Fruit fly (Drosophila melanogaster): ENCODE results near the gene TBC1D16.

TBC1D16 gene

dm6 chr2L:10395035-10395434, 40.4 kb downstream of the TBC1D16 start:
- TF ChIP-seq rgr (GFP tag; optimal IDR thresholded peaks at IDR 0.05) (no peak), Myc (optimal IDR thresholded peaks at IDR 0.05) (no peak), Hnf4 (GFP tag; optimal IDR thresholded peaks at IDR 0.05) (no peak), tai (GFP tag; optimal IDR thresholded peaks at IDR 0.05) (peak; percentile 31)

- TF ChIP-seq Sp1 (GFP tag; optimal IDR thresholded peaks at IDR 0.05): no peak
- no peak for TF ChIP-seq Vsx2 (GFP tag; optimal IDR thresholded peaks at IDR 0.05; ENCODE audit: partially characterized antibody)
- TF ChIP-seq foxo (GFP tag; optimal IDR thresholded peaks at IDR 0.05): no peak
- no peak for TF ChIP-seq lola (GFP tag; optimal IDR thresholded peaks at IDR 0.05)
- TF ChIP-seq OdsH (GFP tag; optimal IDR thresholded peaks at IDR 0.05): no peak
- TF ChIP-seq HLH106 (tag; optimal IDR thresholded peaks at IDR 0.05): no peak
- no peak for TF ChIP-seq Mio (GFP tag; optimal IDR thresholded peaks at IDR 0.05)
- no peak for TF ChIP-seq rgr (GFP tag; optimal IDR thresholded peaks at IDR 0.05)
- no peak for TF ChIP-seq sage (GFP tag; optimal IDR thresholded peaks at IDR 0.05)
- TF ChIP-seq Hnf4 (GFP tag; optimal IDR thresholded peaks at IDR 0.05): no peak
- TF ChIP-seq dsf (GFP tag; optimal IDR thresholded peaks at IDR 0.05; ENCODE audit: borderline replicate concordance): no peak
- TF ChIP-seq usp (GFP tag; optimal IDR thresholded peaks at IDR 0.05): no peak
- TF ChIP-seq sv (GFP tag; optimal IDR thresholded peaks at IDR 0.05): no peak
- no peak for TF ChIP-seq br (GFP tag; optimal IDR thresholded peaks at IDR 0.05)
- TF ChIP-seq brk (GFP tag; optimal IDR thresholded peaks at IDR 0.05): no peak
- TF ChIP-seq Jra (GFP tag; optimal IDR thresholded peaks at IDR 0.05): no peak
- no peak for TF ChIP-seq Abd-B (GFP tag; optimal IDR thresholded peaks at IDR 0.05)
- no peak for TF ChIP-seq CG32264 (GFP tag; optimal IDR thresholded peaks at IDR 0.05)
- no peak for TF ChIP-seq Rel (GFP tag; optimal IDR thresholded peaks at IDR 0.05)
- no peak for TF ChIP-seq Rel (tag; optimal IDR thresholded peaks at IDR 0.05)
These were observed 42.0 kb downstream of the TBC1D16 start for dm6 chr2L:10393467-10393866.

dm6 chr2L:10387869-10388726, 47.4 kb downstream of the TBC1D16 start, which contains the start of gene da:
Gene da (plus strand): TSS chr2L:10388105.
- TF ChIP-seq lola (GFP tag; optimal IDR thresholded peaks at IDR 0.05): peak; percentile 69
- TF ChIP-seq brk (GFP tag; optimal IDR thresholded peaks at IDR 0.05): no peak
- peak; percentile 8 for TF ChIP-seq psq (GFP tag; optimal IDR thresholded peaks at IDR 0.05)
- no peak for TF ChIP-seq GATAd (GFP tag; optimal IDR thresholded peaks at IDR 0.05)
- peak; percentile 55 for TF ChIP-seq rgr (GFP tag; optimal IDR thresholded peaks at IDR 0.05)
- peak; percentile 33 for TF ChIP-seq ey (GFP tag; optimal IDR thresholded peaks at IDR 0.05)
- no peak for TF ChIP-seq Rel (GFP tag; optimal IDR thresholded peaks at IDR 0.05)
- TF ChIP-seq Rel (tag; optimal IDR thresholded peaks at IDR 0.05): peak; percentile 39
- peak; percentile 64 for TF ChIP-seq woc (GFP tag; optimal IDR thresholded peaks at IDR 0.05)
- TF ChIP-seq dmrt93B (GFP tag; optimal IDR thresholded peaks at IDR 0.05): no peak
- TF ChIP-seq pan (optimal IDR thresholded peaks at IDR 0.05): no peak
- peak; percentile 61 for TF ChIP-seq HLH106 (tag; optimal IDR thresholded peaks at IDR 0.05)
- peak; percentile 31 for TF ChIP-seq sage (GFP tag; optimal IDR thresholded peaks at IDR 0.05)
- no peak for TF ChIP-seq CrebA (GFP tag; optimal IDR thresholded peaks at IDR 0.05; ENCODE audit: borderline replicate concordance)
- TF ChIP-seq Jra (GFP tag; optimal IDR thresholded peaks at IDR 0.05): peak; percentile 56
- no peak for TF ChIP-seq Myc (optimal IDR thresholded peaks at IDR 0.05)
- no peak for TF ChIP-seq dl (GFP tag; optimal IDR thresholded peaks at IDR 0.05; ENCODE audit: insufficient read depth in 1 of 2, partially characterized antibody in 2 of 2)
- TF ChIP-seq Abd-B (GFP tag; optimal IDR thresholded peaks at IDR 0.05): no peak
- TF ChIP-seq br (GFP tag; optimal IDR thresholded peaks at IDR 0.05): no peak
- no peak for TF ChIP-seq OdsH (GFP tag; optimal IDR thresholded peaks at IDR 0.05)
- peak in 1 of 2 experiments; percentile 24 for TF ChIP-seq foxo (GFP tag; optimal IDR thresholded peaks at IDR 0.05)
- TF ChIP-seq Dif (GFP tag; optimal IDR thresholded peaks at IDR 0.05; ENCODE audit: partially characterized antibody): no peak
- peak; percentile 56 for TF ChIP-seq h (GFP tag; optimal IDR thresholded peaks at IDR 0.05)
- peak; percentile 94 for TF ChIP-seq N (GFP tag; optimal IDR thresholded peaks at IDR 0.05)
- TF ChIP-seq CG9705 (GFP tag; optimal IDR thresholded peaks at IDR 0.05): peak; percentile 12
- TF ChIP-seq Hnf4 (GFP tag; optimal IDR thresholded peaks at IDR 0.05): peak; percentile 52
- TF ChIP-seq Sp1 (GFP tag; optimal IDR thresholded peaks at IDR 0.05): peak; percentile 47
- no peak for TF ChIP-seq CG32264 (GFP tag; optimal IDR thresholded peaks at IDR 0.05)
- TF ChIP-seq sv (GFP tag; optimal IDR thresholded peaks at IDR 0.05): peak; percentile 15
- peak; percentile 39 for TF ChIP-seq fru (GFP tag; optimal IDR thresholded peaks at IDR 0.05)
- TF ChIP-seq Mio (GFP tag; optimal IDR thresholded peaks at IDR 0.05): no peak
- no peak for TF ChIP-seq Hr78 (GFP tag; optimal IDR thresholded peaks at IDR 0.05)
- TF ChIP-seq jim (GFP tag; optimal IDR thresholded peaks at IDR 0.05): no peak

Data from whole organism, wandering third instar larva.